Fruit fly (Drosophila melanogaster) whole organism, prepupa: Measurements from ENCODE around the gene bi.
A peak's percentile ranks its signal among the peaks of the same experiment; 100 is the strongest.

Source experiments
- Blimp-1 ChIP-seq: fragments of 200-800 bp; sonication (Bioruptor generic); optimal IDR thresholded peaks from 3 replicates; lab custom pipeline; 2017; ENCODE audit warnings: missing biosample characterization, missing genetic modification characterization, mild to moderate bottlenecking, moderate library complexity, missing genetic modification reagents
- CG10631 ChIP-seq: fragments of 200-800 bp; sonication (Bioruptor generic); optimal IDR thresholded peaks from 2 replicates; lab custom pipeline; 2016; ENCODE audit warnings: missing biosample characterization, missing genetic modification characterization
- CG10669 ChIP-seq: fragments of 200-800 bp; sonication (Bioruptor generic); optimal IDR thresholded peaks from 3 replicates; lab custom pipeline; 2018; ENCODE audit warnings: missing biosample characterization, mild to moderate bottlenecking, missing genetic modification characterization, moderate library complexity
- CG11902 ChIP-seq: fragments of 200-800 bp; sonication (Bioruptor generic); optimal IDR thresholded peaks from 3 replicates; lab custom pipeline; 2016; ENCODE audit warnings: missing biosample characterization, missing genetic modification characterization
- CG1621 ChIP-seq: fragments of 200-800 bp; sonication (Bioruptor generic); optimal IDR thresholded peaks from 3 replicates; lab custom pipeline; 2018; ENCODE audit warnings: missing biosample characterization, mild to moderate bottlenecking, missing genetic modification characterization
- CG16779 ChIP-seq: fragments of 200-800 bp; sonication (Bioruptor generic); optimal IDR thresholded peaks from 3 replicates; lab custom pipeline; 2017; ENCODE audit warnings: missing biosample characterization, mild to moderate bottlenecking, missing genetic modification characterization
- CG3032 ChIP-seq: fragments of 200-800 bp; optimal IDR thresholded peaks from 2 replicates; lab custom pipeline; 2019; ENCODE audit warnings: missing biosample characterization, mild to moderate bottlenecking, missing genetic modification characterization, moderate library complexity
- CG31627 ChIP-seq: fragments of 200-800 bp; sonication (Bioruptor generic); optimal IDR thresholded peaks from 3 replicates; lab custom pipeline; 2016; ENCODE audit warnings: missing biosample characterization, missing genetic modification characterization
- CG34406 ChIP-seq: fragments of 200-800 bp; sonication (Bioruptor generic); optimal IDR thresholded peaks from 3 replicates; lab custom pipeline; 2016; ENCODE audit warnings: missing biosample characterization, missing genetic modification characterization
- CG4318 ChIP-seq: fragments of 200-800 bp; sonication (Bioruptor generic); optimal IDR thresholded peaks from 3 replicates; lab custom pipeline; 2017; ENCODE audit warnings: missing biosample characterization, mild to moderate bottlenecking, missing genetic modification characterization
- CG6163 ChIP-seq: fragments of 200-800 bp; sonication (Bioruptor generic); IDR thresholded peaks from 3 replicates; pipeline ENCODE4 v1.3.6; 2022; ENCODE audit warnings: missing biosample characterization, missing genetic modification characterization
- CG6276 ChIP-seq: fragments of 200-800 bp; sonication (Bioruptor generic); optimal IDR thresholded peaks from 2 replicates; lab custom pipeline; 2017; ENCODE audit warnings: missing biosample characterization, mild to moderate bottlenecking, missing genetic modification characterization
- CG6792 ChIP-seq: fragments of 200-800 bp; sonication (Bioruptor generic); optimal IDR thresholded peaks from 3 replicates; lab custom pipeline; 2016; ENCODE audit warnings: missing biosample characterization, missing genetic modification characterization
- CG6808 ChIP-seq: fragments of 200-800 bp; sonication (Bioruptor generic); optimal IDR thresholded peaks from 3 replicates; lab custom pipeline; 2017; ENCODE audit warnings: missing biosample characterization, missing genetic modification characterization, mild to moderate bottlenecking, moderate library complexity, missing genetic modification reagents
- CG6854 ChIP-seq: fragments of 200-800 bp; sonication (Bioruptor generic); optimal IDR thresholded peaks from 2 replicates; lab custom pipeline; 2017; ENCODE audit warnings: missing biosample characterization, mild to moderate bottlenecking, missing genetic modification characterization
- CG7368 ChIP-seq: fragments of 200-800 bp; sonication (Bioruptor generic); optimal IDR thresholded peaks from 3 replicates; lab custom pipeline; 2016; ENCODE audit warnings: missing biosample characterization, missing genetic modification characterization
- CG8119 ChIP-seq: fragments of 200-800 bp; sonication (Bioruptor generic); IDR thresholded peaks from 3 replicates; pipeline ENCODE4 v1.3.6; 2022; ENCODE audit warnings: missing biosample characterization, missing genetic modification characterization
- CG8319 ChIP-seq: fragments of 200-800 bp; sonication (Bioruptor generic); optimal IDR thresholded peaks from 3 replicates; lab custom pipeline; 2016; ENCODE audit warnings: missing biosample characterization, missing genetic modification characterization
- CG8632 ChIP-seq: fragments of 200-800 bp; sonication (Bioruptor generic); optimal IDR thresholded peaks from 3 replicates; lab custom pipeline; 2016; ENCODE audit warnings: missing biosample characterization, missing genetic modification characterization
- CG9139 ChIP-seq: fragments of 200-800 bp; sonication (Bioruptor generic); optimal IDR thresholded peaks from 3 replicates; lab custom pipeline; 2017; ENCODE audit warnings: missing biosample characterization, mild to moderate bottlenecking, missing genetic modification characterization
- Eip75B ChIP-seq: fragments of 200-800 bp; sonication (Bioruptor generic); optimal IDR thresholded peaks from 3 replicates; lab custom pipeline; 2016; ENCODE audit warnings: missing biosample characterization, missing genetic modification characterization
- Ets21C ChIP-seq: fragments of 200-800 bp; sonication (Bioruptor generic); optimal IDR thresholded peaks from 3 replicates; lab custom pipeline; 2016; ENCODE audit warnings: missing biosample characterization, missing genetic modification characterization
- Ets96B ChIP-seq: fragments of 200-800 bp; optimal IDR thresholded peaks from 2 replicates; lab custom pipeline; 2019; ENCODE audit warnings: missing biosample characterization, mild to moderate bottlenecking, missing genetic modification characterization, moderate library complexity
- Gug ChIP-seq: fragments of 200-800 bp; sonication (Bioruptor generic); IDR thresholded peaks from 2 replicates; pipeline ENCODE4 v1.3.6; 2022; ENCODE audit warnings: missing biosample characterization, missing genetic modification characterization
- Hr38 ChIP-seq: sonication (Bioruptor generic); optimal IDR thresholded peaks from 2 replicates; lab custom pipeline; 2016; ENCODE audit warnings: missing biosample characterization, missing genetic modification characterization
- Hr39 ChIP-seq: fragments of 200-800 bp; sonication (Bioruptor generic); optimal IDR thresholded peaks from 2 replicates; lab custom pipeline; 2016; ENCODE audit warnings: missing biosample characterization, missing genetic modification characterization
- Met ChIP-seq: fragments of 200-800 bp; sonication (Bioruptor generic); optimal IDR thresholded peaks from 3 replicates; lab custom pipeline; 2016; ENCODE audit warnings: missing biosample characterization, missing genetic modification characterization
- OdsH ChIP-seq: fragments of 200-800 bp; sonication (Bioruptor generic); optimal IDR thresholded peaks from 3 replicates; lab custom pipeline; 2016; ENCODE audit warnings: missing biosample characterization, missing genetic modification characterization
- Smox ChIP-seq: fragments of 200-800 bp; sonication (Bioruptor generic); optimal IDR thresholded peaks from 3 replicates; lab custom pipeline; 2016; ENCODE audit warnings: missing biosample characterization, missing genetic modification characterization
- Sox102F ChIP-seq: fragments of 200-800 bp; sonication (Bioruptor generic); optimal IDR thresholded peaks from 2 replicates; lab custom pipeline; 2016; ENCODE audit warnings: missing biosample characterization, mild to moderate bottlenecking, missing genetic modification characterization
- Sox14 ChIP-seq: fragments of 200-800 bp; sonication (Bioruptor generic); optimal IDR thresholded peaks from 3 replicates; lab custom pipeline; 2016; ENCODE audit warnings: missing biosample characterization, missing genetic modification characterization
- achi ChIP-seq: fragments of 200-800 bp; sonication (Bioruptor generic); optimal IDR thresholded peaks from 3 replicates; lab custom pipeline; 2016; ENCODE audit warnings: missing biosample characterization, missing genetic modification characterization
- acj6 ChIP-seq: fragments of 200-800 bp; sonication (Bioruptor generic); optimal IDR thresholded peaks from 3 replicates; lab custom pipeline; 2016; ENCODE audit warnings: missing biosample characterization, missing genetic modification characterization
- cyc ChIP-seq: fragments of 200-800 bp; sonication (Bioruptor generic); optimal IDR thresholded peaks from 3 replicates; lab custom pipeline; 2016; ENCODE audit warnings: missing biosample characterization, missing genetic modification characterization
- dac ChIP-seq: fragments of 200-800 bp; sonication (Bioruptor generic); optimal IDR thresholded peaks from 2 replicates; lab custom pipeline; 2017; ENCODE audit warnings: missing biosample characterization, mild to moderate bottlenecking, missing genetic modification characterization
- dsx ChIP-seq: fragments of 200-800 bp; optimal IDR thresholded peaks from 3 replicates; lab custom pipeline; 2019; ENCODE audit warnings: missing biosample characterization, mild to moderate bottlenecking, missing genetic modification characterization, moderate library complexity; ENCODE audit not compliant: poor library complexity, severe bottlenecking
- eg ChIP-seq: fragments of 200-800 bp; sonication (Bioruptor generic); IDR thresholded peaks from 3 replicates; pipeline ENCODE4 v1.3.6; 2022; ENCODE audit warnings: missing biosample characterization, missing genetic modification characterization
- fd59A ChIP-seq: fragments of 200-800 bp; sonication (Bioruptor generic); optimal IDR thresholded peaks from 2 replicates; lab custom pipeline; 2017; ENCODE audit warnings: missing biosample characterization, mild to moderate bottlenecking, missing genetic modification characterization, missing genetic modification reagents
- fd85E ChIP-seq: fragments of 200-800 bp; sonication (Bioruptor generic); optimal IDR thresholded peaks from 3 replicates; lab custom pipeline; 2016; ENCODE audit warnings: missing biosample characterization, missing genetic modification characterization
- fkh ChIP-seq: fragments of 200-800 bp; sonication (Bioruptor generic); optimal IDR thresholded peaks from 3 replicates; lab custom pipeline; 2017; ENCODE audit warnings: missing biosample characterization, mild to moderate bottlenecking, missing genetic modification characterization, moderate library complexity
- lz ChIP-seq: fragments of 200-800 bp; sonication (Bioruptor generic); optimal IDR thresholded peaks from 3 replicates; lab custom pipeline; 2016; ENCODE audit warnings: missing biosample characterization, missing genetic modification characterization
- net ChIP-seq: fragments of 200-800 bp; sonication (Bioruptor generic); optimal IDR thresholded peaks from 3 replicates; lab custom pipeline; 2016; ENCODE audit warnings: missing biosample characterization, missing genetic modification characterization
- pdm3 ChIP-seq: fragments of 200-800 bp; sonication (Bioruptor generic); optimal IDR thresholded peaks from 3 replicates; lab custom pipeline; 2016; ENCODE audit warnings: missing biosample characterization, missing genetic modification characterization
- salr ChIP-seq, 2 experiments: fragments of 200-800 bp; sonication (Bioruptor generic); optimal IDR thresholded peaks; 3 replicates each; lab custom pipeline; 2016 to 2018; ENCODE audit warnings: missing biosample characterization in 2 of 2, missing genetic modification characterization in 2 of 2, mild to moderate bottlenecking in 1 of 2
- spab ChIP-seq: fragments of 200-800 bp; sonication (Bioruptor generic); optimal IDR thresholded peaks from 2 replicates; lab custom pipeline; 2017; ENCODE audit warnings: missing biosample characterization, mild to moderate bottlenecking, missing genetic modification characterization, missing genetic modification reagents

The bi gene

dm6 chrX:4391326-4391761, 21.3 kb upstream of the bi start (continued):
- TF ChIP-seq CG6808 (GFP tag; lab: Kevin White, UChicago), result peak; percentile 67
- TF ChIP-seq Ets96B (tag; lab: Kevin White, UChicago), result peak; percentile 36
- TF ChIP-seq CG8319 (GFP tag; lab: Kevin White, UChicago), result peak; percentile 61
- TF ChIP-seq CG6276, result peak; percentile 19
- TF ChIP-seq pdm3, result peak; percentile 73
- peak; percentile 73 for TF ChIP-seq Smox (GFP tag; lab: Kevin White, UChicago)
- peak; percentile 81 for TF ChIP-seq Hr39
- no peak for TF ChIP-seq dsx (GFP tag; lab: Kevin White, UChicago)
- peak; percentile 69 for TF ChIP-seq achi (GFP tag; lab: Kevin White, UChicago)
- peak; percentile 72 for TF ChIP-seq OdsH (GFP tag; lab: Kevin White, UChicago)
- TF ChIP-seq cyc (GFP tag; lab: Kevin White, UChicago), result peak; percentile 80
- TF ChIP-seq fkh, result no peak
- peak; percentile 80 for TF ChIP-seq CG31627
- TF ChIP-seq CG8119 (GFP tag; lab: Robert Waterston, UW), result peak; percentile 46; the same call in 1 of the 3 replicates
- no peak for TF ChIP-seq Hr38 (GFP tag; lab: Kevin White, UChicago)
- TF ChIP-seq Sox102F, result peak; percentile 74
- peak; percentile 48 for TF ChIP-seq CG9139 (GFP tag; lab: Kevin White, UChicago)
- no peak for TF ChIP-seq CG16779 (tag; lab: Kevin White, UChicago)
- TF ChIP-seq CG3032 (tag; lab: Kevin White, UChicago), result peak; percentile 58
- TF ChIP-seq salr (GFP tag; optimal IDR thresholded peaks at IDR 0.05; lab: Kevin White, UChicago), result peak; percentile 14 to 22
- peak; percentile 36 for TF ChIP-seq fd59A (GFP tag; lab: Kevin White, UChicago)
- TF ChIP-seq spab (GFP tag; lab: Kevin White, UChicago), result peak; percentile 58
- TF ChIP-seq CG4318 (GFP tag; lab: Kevin White, UChicago), result no peak
- TF ChIP-seq Blimp-1 (GFP tag; lab: Kevin White, UChicago), result peak; percentile 19
- TF ChIP-seq CG11902 (GFP tag; lab: Kevin White, UChicago), result peak; percentile 57
- TF ChIP-seq fd85E (GFP tag; lab: Kevin White, UChicago), result peak; percentile 29
- peak; percentile 83 for TF ChIP-seq Met
- TF ChIP-seq lz (GFP tag; lab: Kevin White, UChicago), result peak; percentile 76
- TF ChIP-seq CG6854 (GFP tag; lab: Kevin White, UChicago), result peak; percentile 52
- TF ChIP-seq acj6 (GFP tag; lab: Kevin White, UChicago), result peak; percentile 72
- TF ChIP-seq CG8632 (GFP tag; lab: Kevin White, UChicago), result peak; percentile 61
- TF ChIP-seq CG10669 (GFP tag; lab: Kevin White, UChicago), result peak; percentile 68
- TF ChIP-seq CG1621 (tag; lab: Kevin White, UChicago), result peak; percentile 1
- no peak for TF ChIP-seq dac
- TF ChIP-seq Ets21C (GFP tag; lab: Kevin White, UChicago), result peak; percentile 60
- TF ChIP-seq CG6163 (GFP tag; lab: Robert Waterston, UW), result peak; percentile 83
- TF ChIP-seq Eip75B (GFP tag; lab: Kevin White, UChicago), result peak; percentile 76
- TF ChIP-seq Gug, result no peak
- peak; percentile 66 for TF ChIP-seq CG6792

dm6 chrX:4399700-4400099, 13.0 kb upstream of the bi start:
- TF ChIP-seq eg (no peak), net (GFP tag; lab: Kevin White, UChicago) (no peak), CG7368 (GFP tag; lab: Kevin White, UChicago) (no peak), Blimp-1 (GFP tag; lab: Kevin White, UChicago) (no peak), CG6163 (GFP tag; lab: Robert Waterston, UW) (no peak), Sox14 (GFP tag; lab: Kevin White, UChicago) (no peak), lz (GFP tag; lab: Kevin White, UChicago) (no peak), Ets21C (GFP tag; lab: Kevin White, UChicago) (no peak), OdsH (GFP tag; lab: Kevin White, UChicago) (no peak), spab (GFP tag; lab: Kevin White, UChicago) (no peak), fkh (no peak), CG6808 (GFP tag; lab: Kevin White, UChicago) (no peak), CG10669 (GFP tag; lab: Kevin White, UChicago) (no peak), CG31627 (no peak), Smox (GFP tag; lab: Kevin White, UChicago) (no peak), acj6 (GFP tag; lab: Kevin White, UChicago) (no peak), CG34406 (GFP tag; lab: Kevin White, UChicago) (no peak), CG10631 (GFP tag; lab: Kevin White, UChicago) (no peak)
